Fruit fly (Drosophila melanogaster): ENCODE measurements around the gene Hinfp.
"Not testable (repeated sequence)": the region's sequence is repeated elsewhere in the genome, so short reads cannot be mapped to it uniquely, and the experiment has no call there.

Gene Hinfp

dm6 chrX:635495-636142 is 10.3 kb downstream of the Hinfp start, which contains the start of gene Dredd (continued):
- no peak for TF ChIP-seq Sox15 (GFP tag; optimal IDR thresholded peaks at IDR 0.05)
- no peak for TF ChIP-seq Hr4 (GFP tag; optimal IDR thresholded peaks at IDR 0.05)

DNA sequence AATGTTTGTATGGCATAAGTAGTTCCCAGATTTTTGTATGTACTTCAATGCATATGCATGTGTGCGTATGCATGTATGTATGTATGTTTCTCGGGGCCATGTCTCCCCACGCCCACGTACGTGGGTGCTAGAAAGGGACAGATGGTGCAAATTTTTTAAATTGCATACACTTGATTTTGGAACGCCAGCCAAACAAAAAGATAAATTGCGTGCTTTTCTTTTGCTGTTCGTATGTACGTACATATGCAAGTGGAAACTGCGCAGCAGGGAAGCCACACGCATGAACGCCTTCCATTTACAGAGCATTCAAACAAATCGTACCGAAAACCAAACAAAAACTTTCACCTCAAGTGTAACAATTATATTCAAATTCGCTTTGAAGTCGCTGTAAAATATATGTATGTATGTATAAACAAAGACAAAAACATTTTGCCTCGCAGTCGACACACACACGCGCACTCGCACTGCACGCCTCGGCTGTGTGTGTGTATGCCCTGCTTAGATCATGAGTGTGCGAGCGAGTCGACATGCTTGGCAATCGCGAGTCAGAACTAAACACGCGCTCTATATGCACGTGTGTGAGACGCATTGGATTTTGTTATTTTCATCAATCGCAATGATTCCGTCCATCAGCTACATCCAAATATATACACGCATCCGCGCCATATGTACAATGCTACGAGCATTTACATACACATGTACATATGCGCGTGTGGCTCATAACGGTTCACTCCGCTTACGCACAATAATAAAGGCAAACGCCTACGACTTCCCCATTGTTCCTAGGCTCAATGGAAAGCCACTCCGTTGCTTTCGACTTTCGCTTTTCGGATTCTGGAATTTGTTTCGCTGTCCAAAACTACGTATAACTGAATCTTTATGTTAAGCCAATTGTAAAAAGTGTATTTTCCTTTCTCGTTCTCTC is 11.5 kb downstream of the Hinfp start:
- peak; percentile 49 for TF ChIP-seq Sox14 (GFP tag; optimal IDR thresholded peaks at IDR 0.05)
- no peak for TF ChIP-seq CG32006 (GFP tag; optimal IDR thresholded peaks at IDR 0.05)
- TF ChIP-seq fd59A (GFP tag; optimal IDR thresholded peaks at IDR 0.05), result no peak
- TF ChIP-seq Eip78C (GFP tag), result peak; percentile 63
- TF ChIP-seq dsx (GFP tag; optimal IDR thresholded peaks at IDR 0.05; ENCODE audit: poor library complexity, severe bottlenecking), result peak; percentile 41

- TF ChIP-seq dac, CG11902, acj6 (GFP tag; optimal IDR thresholded peaks at IDR 0.05): not testable (repeated sequence)
Measured at dm6 chrX:644461-644860, 19.1 kb downstream of the Hinfp start, which contains the start of gene CG13367. Gene CG13367 (plus strand): TSS chrX:644761.

dm6 chrX:646395-647009 is 21.2 kb downstream of the Hinfp start:
- no peak for TF ChIP-seq vri (GFP tag; optimal IDR thresholded peaks at IDR 0.05)
- TF ChIP-seq eg (GFP tag; IDR thresholded peaks at IDR 0.05), result 0 out of 3 replicates have a peak, but pooled peaks have one; percentile 8
- TF ChIP-seq svp (GFP tag), result no peak
- no peak for TF ChIP-seq Hr39 (GFP tag; optimal IDR thresholded peaks at IDR 0.05)

- no peak for TF ChIP-seq Eip75B (GFP tag; optimal IDR thresholded peaks at IDR 0.05)
- TF ChIP-seq CG7368 (GFP tag; optimal IDR thresholded peaks at IDR 0.05), result no peak
- TF ChIP-seq Sox14 (GFP tag; optimal IDR thresholded peaks at IDR 0.05), result no peak
- TF ChIP-seq Gug (GFP tag; IDR thresholded peaks at IDR 0.05), result no peak
- no peak for TF ChIP-seq CG3032 (tag; optimal IDR thresholded peaks at IDR 0.05)
- TF ChIP-seq svp (GFP tag), result no peak
- TF ChIP-seq CG6854 (GFP tag; optimal IDR thresholded peaks at IDR 0.05), result peak; percentile 32
- TF ChIP-seq CG16779 (tag; optimal IDR thresholded peaks at IDR 0.05), result no peak
- no peak for TF ChIP-seq CG3919 (GFP tag; optimal IDR thresholded peaks at IDR 0.05)
- TF ChIP-seq Sox15 (GFP tag; optimal IDR thresholded peaks at IDR 0.05), result no peak
- TF ChIP-seq eg (GFP tag; IDR thresholded peaks at IDR 0.05), result 0 out of 3 replicates have a peak, but pooled peaks have one; percentile 4
- TF ChIP-seq Hr39 (GFP tag; optimal IDR thresholded peaks at IDR 0.05), result no peak
- no peak for TF ChIP-seq spab (GFP tag; optimal IDR thresholded peaks at IDR 0.05)
- TF ChIP-seq CG34406 (GFP tag; optimal IDR thresholded peaks at IDR 0.05), result no peak
Measured at dm6 chrX:647056-647627, 21.8 kb downstream of the Hinfp start, which contains the start of gene Roc1a. Gene Roc1a (plus strand): TSS chrX:647304.

dm6 chrX:654221-654620 is 28.9 kb downstream of the Hinfp start:
- TF ChIP-seq Eip93F (GFP tag; optimal IDR thresholded peaks at IDR 0.05) (no peak), dsx (GFP tag; optimal IDR thresholded peaks at IDR 0.05; ENCODE audit: poor library complexity, severe bottlenecking) (no peak), Gug (GFP tag; IDR thresholded peaks at IDR 0.05) (no peak), Lpt (GFP tag; optimal IDR thresholded peaks at IDR 0.05) (no peak), Sox102F (GFP tag; optimal IDR thresholded peaks at IDR 0.05) (no peak), Ets21C (GFP tag; optimal IDR thresholded peaks at IDR 0.05) (no peak), Sox14 (GFP tag; optimal IDR thresholded peaks at IDR 0.05) (peak; percentile 57), vri (GFP tag; optimal IDR thresholded peaks at IDR 0.05) (no peak), achi (GFP tag; optimal IDR thresholded peaks at IDR 0.05) (peak; percentile 44), eg (GFP tag; IDR thresholded peaks at IDR 0.05) (no peak), ss (GFP tag; optimal IDR thresholded peaks at IDR 0.05) (no peak), CG3032 (tag; optimal IDR thresholded peaks at IDR 0.05) (no peak), salr (GFP tag; optimal IDR thresholded peaks at IDR 0.05) (no peak)

All from whole organism, prepupa.